Fruit fly (Drosophila melanogaster) whole organism, adult: Measurements from ENCODE around the gene fne.
A peak's percentile ranks its signal among the peaks of the same experiment; 100 is the strongest.

ENCODE experiments used
- CG11617 ChIP-seq: fragments of 200-800 bp; sonication (Bioruptor generic); optimal IDR thresholded peaks from 2 replicates; lab custom pipeline; 2017; ENCODE audit warnings: mild to moderate bottlenecking, missing biosample characterization, missing genetic modification reagents, missing genetic modification characterization
- CG12768 ChIP-seq: fragments of 200-800 bp; sonication (Bioruptor generic); optimal IDR thresholded peaks from 2 replicates; lab custom pipeline; 2017; ENCODE audit warnings: missing biosample characterization, missing genetic modification characterization, mild to moderate bottlenecking, moderate library complexity, missing genetic modification reagents
- CG14711 ChIP-seq: fragments of 200-800 bp; sonication (Bioruptor generic); optimal IDR thresholded peaks from 2 replicates; lab custom pipeline; 2018; ENCODE audit warnings: missing biosample characterization, mild to moderate bottlenecking, missing genetic modification characterization, moderate library complexity
- CG1620 ChIP-seq: fragments of 200-800 bp; sonication (Bioruptor generic); optimal IDR thresholded peaks from 2 replicates; lab custom pipeline; 2016; ENCODE audit warnings: missing biosample characterization, missing genetic modification characterization
- CG33017 ChIP-seq: fragments of 200-800 bp; sonication (Bioruptor generic); optimal IDR thresholded peaks from 2 replicates; lab custom pipeline; 2018; ENCODE audit warnings: missing biosample characterization, mild to moderate bottlenecking, missing genetic modification characterization, moderate library complexity
- CG7045 ChIP-seq: fragments of 200-800 bp; sonication (Bioruptor generic); optimal IDR thresholded peaks from 2 replicates; lab custom pipeline; 2017; ENCODE audit warnings: missing biosample characterization, mild to moderate bottlenecking, missing genetic modification characterization
- CG7101 ChIP-seq: fragments of 200-800 bp; sonication (Bioruptor generic); optimal IDR thresholded peaks from 2 replicates; lab custom pipeline; 2018; ENCODE audit warnings: missing biosample characterization, mild to moderate bottlenecking, missing genetic modification characterization, moderate library complexity
- Hr96 ChIP-seq: fragments of 200-800 bp; sonication (Bioruptor generic); optimal IDR thresholded peaks from 2 replicates; lab custom pipeline; 2016; ENCODE audit warnings: missing biosample characterization, missing genetic modification characterization
- Mnt ChIP-seq: fragments of 200-800 bp; sonication (Bioruptor generic); optimal IDR thresholded peaks from 2 replicates; lab custom pipeline; 2016; ENCODE audit warnings: missing biosample characterization, mild to moderate bottlenecking, missing genetic modification characterization
- bab1 ChIP-seq: fragments of 200-800 bp; sonication (Bioruptor generic); optimal IDR thresholded peaks from 3 replicates; lab custom pipeline; 2019; ENCODE audit warnings: missing biosample characterization, mild to moderate bottlenecking, missing genetic modification characterization, moderate library complexity
- cic ChIP-seq: fragments of 200-800 bp; sonication (Bioruptor generic); optimal IDR thresholded peaks from 2 replicates; lab custom pipeline; 2017; ENCODE audit warnings: missing biosample characterization, mild to moderate bottlenecking, missing genetic modification characterization, moderate library complexity
- kay ChIP-seq: fragments of 200-800 bp; sonication (Bioruptor generic); peaks from one replicate; lab custom pipeline; 2016; ENCODE audit warnings: missing biosample characterization, missing genetic modification characterization, borderline replicate concordance
- ovo ChIP-seq: fragments of 200-800 bp; sonication (Bioruptor generic); optimal IDR thresholded peaks from 2 replicates; lab custom pipeline; 2016; ENCODE audit warnings: missing biosample characterization, missing genetic modification characterization
- pad ChIP-seq: fragments of 200-800 bp; sonication (Bioruptor generic); optimal IDR thresholded peaks from 3 replicates; lab custom pipeline; 2017; ENCODE audit warnings: missing biosample characterization, missing genetic modification characterization, mild to moderate bottlenecking, moderate library complexity, missing genetic modification reagents

DNA sequence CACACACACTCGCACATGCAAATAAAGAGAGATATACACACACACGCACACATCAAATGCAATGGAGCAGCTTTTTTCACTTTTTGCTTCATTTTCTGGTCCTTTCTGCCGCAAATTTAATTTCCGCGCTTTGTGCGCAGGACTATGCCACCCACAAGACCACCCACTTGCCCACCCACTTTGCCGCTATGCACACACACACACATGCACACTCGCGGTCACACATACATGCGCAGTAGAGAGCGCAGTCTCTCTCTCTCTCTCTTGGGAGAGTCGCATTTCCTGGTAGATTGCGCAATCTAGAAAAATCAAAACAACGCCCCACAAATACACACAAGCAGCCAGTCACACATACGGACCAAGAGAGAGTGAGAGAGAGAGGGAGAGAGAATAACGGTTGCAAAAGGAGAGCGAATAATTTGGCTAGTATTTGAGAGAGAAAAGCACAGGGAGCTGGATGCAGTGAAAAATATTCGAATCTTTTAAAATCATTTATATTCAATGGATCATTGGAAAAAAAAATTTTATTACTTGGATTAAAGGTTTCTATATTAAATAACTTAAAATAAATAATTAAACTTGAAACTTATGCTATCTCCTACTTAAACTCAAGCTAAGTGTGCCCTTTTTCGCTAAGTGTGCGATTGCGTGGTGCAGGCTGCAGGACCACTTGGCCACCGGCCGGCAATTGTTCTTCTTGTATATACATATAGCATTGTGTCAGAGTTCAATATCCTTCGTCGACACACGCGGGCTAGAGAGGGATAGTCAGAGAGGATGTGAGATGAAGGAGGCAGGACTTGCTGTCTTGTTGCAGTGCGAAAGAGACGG is 8.4 kb downstream of the fne start:
- TF ChIP-seq Hr96 (GFP tag; lab: Kevin White, UChicago), result no peak
- TF ChIP-seq CG11617 (GFP tag; lab: Kevin White, UChicago), result peak; percentile 28
- TF ChIP-seq cic (GFP tag; lab: Kevin White, UChicago), result no peak
- no peak for TF ChIP-seq kay
- TF ChIP-seq ovo (GFP tag; lab: Kevin White, UChicago), result no peak
- TF ChIP-seq CG14711 (tag; lab: Kevin White, UChicago), result no peak
- no peak for TF ChIP-seq Mnt (GFP tag; lab: Kevin White, UChicago)
- peak; percentile 29 for TF ChIP-seq CG7101 (tag; lab: Kevin White, UChicago)
- TF ChIP-seq CG33017, result no peak
- TF ChIP-seq pad, result peak; percentile 2
- no peak for TF ChIP-seq CG1620 (GFP tag; lab: Kevin White, UChicago)
- peak; percentile 8 for TF ChIP-seq CG12768 (GFP tag; lab: Kevin White, UChicago)
- no peak for TF ChIP-seq bab1 (GFP tag; lab: Kevin White, UChicago)
- no peak for TF ChIP-seq CG7045 (GFP tag; lab: Kevin White, UChicago)
